Worm (Caenorhabditis elegans): ENCODE results near the gene W02A2.5.

DNA sequence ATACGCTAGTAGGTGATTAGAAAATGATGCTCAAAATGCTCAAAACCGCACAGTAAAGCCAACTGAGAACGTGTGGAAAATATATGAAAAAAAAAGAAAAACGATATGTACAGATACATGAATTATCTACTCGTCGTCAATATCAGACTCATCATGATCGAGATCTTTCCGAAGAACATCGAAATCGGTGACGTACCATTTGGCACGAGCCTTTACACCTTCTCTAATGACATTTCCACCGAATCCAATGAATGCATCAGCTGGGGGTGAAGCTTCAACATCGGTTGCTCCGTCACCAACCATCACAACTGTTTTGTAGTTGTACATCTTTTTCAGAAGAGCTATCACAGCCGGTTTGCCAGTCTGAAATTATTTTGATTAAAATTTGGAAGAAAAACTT lies 46.6 kb downstream of the W02A2.5 start:
- no peak for TF ChIP-seq nhr-237 (tag; optimal IDR thresholded peaks at IDR 0.05)
- no peak for TF ChIP-seq nhr-28 (tag; optimal IDR thresholded peaks at IDR 0.05)
- TF ChIP-seq pqm-1 (tag; optimal IDR thresholded peaks at IDR 0.05), result no peak
- no peak for TF ChIP-seq elt-3 (tag; optimal IDR thresholded peaks at IDR 0.05)
- TF ChIP-seq ama-1 (optimal IDR thresholded peaks at IDR 0.05), result no peak
- no peak for TF ChIP-seq elt-2 (tag; optimal IDR thresholded peaks at IDR 0.05)
- no peak for TF ChIP-seq nhr-11 (tag; optimal IDR thresholded peaks at IDR 0.05)
- TF ChIP-seq egl-27 (tag; optimal IDR thresholded peaks at IDR 0.05), result no peak
